Fruit fly (Drosophila melanogaster): ENCODE measurements around the gene Mtch.

Gene Mtch

dm6 chr3L:234337-234736 lies 49.9 kb downstream of the Mtch start:
- TF ChIP-seq Ets21C (GFP tag; optimal IDR thresholded peaks at IDR 0.05) (no peak), dac (GFP tag; optimal IDR thresholded peaks at IDR 0.05) (no peak), svp (GFP tag) (no peak), fd85E (GFP tag; optimal IDR thresholded peaks at IDR 0.05) (no peak), achi (GFP tag; optimal IDR thresholded peaks at IDR 0.05) (no peak), CG8119 (GFP tag; IDR thresholded peaks at IDR 0.05) (no peak), CG6276 (GFP tag; optimal IDR thresholded peaks at IDR 0.05) (no peak), Blimp-1 (GFP tag; optimal IDR thresholded peaks at IDR 0.05) (no peak), CG34406 (GFP tag; optimal IDR thresholded peaks at IDR 0.05) (no peak), Smox (GFP tag; optimal IDR thresholded peaks at IDR 0.05) (no peak), spab (GFP tag; optimal IDR thresholded peaks at IDR 0.05) (no peak), net (GFP tag; optimal IDR thresholded peaks at IDR 0.05) (no peak), OdsH (GFP tag; optimal IDR thresholded peaks at IDR 0.05) (no peak), Eip78C (GFP tag) (no peak), esn (GFP tag; optimal IDR thresholded peaks at IDR 0.05) (no peak), eg (GFP tag; IDR thresholded peaks at IDR 0.05) (no peak)

All from whole organism, prepupa.